Worm (Caenorhabditis elegans): ENCODE measurements around the gene idpb-2.
A peak's percentile ranks its signal among the peaks of the same experiment; 100 is the strongest.

The idpb-2 gene

DNA sequence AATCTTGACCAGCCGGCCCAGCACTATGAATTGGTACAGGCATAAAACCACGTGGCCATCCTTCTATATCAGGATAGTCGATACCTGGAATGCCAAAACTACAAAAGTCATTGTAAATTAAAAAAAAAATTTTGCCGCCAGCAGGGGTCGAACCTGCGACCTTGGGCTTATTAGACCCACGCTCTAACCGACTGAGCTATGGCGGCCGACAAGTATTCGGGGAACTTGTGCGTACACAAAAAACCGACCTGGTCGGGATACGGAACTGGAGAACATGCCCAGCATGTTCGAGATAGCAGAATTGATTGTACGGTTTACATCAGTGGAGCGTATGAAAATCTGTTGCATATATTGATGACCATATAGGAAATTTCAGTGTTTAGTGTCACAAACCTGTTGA is 12.1 kb downstream of the idpb-2 start (continued):
- TF ChIP-seq ceh-79 (tag; optimal IDR thresholded peaks at IDR 0.05): peak; percentile 19
- peak; percentile 26 for TF ChIP-seq ZK185.1 (tag; optimal IDR thresholded peaks at IDR 0.05; ENCODE audit: poor library complexity, severe bottlenecking)
- TF ChIP-seq ccch-3 (GFP tag; optimal IDR thresholded peaks at IDR 0.05): no peak
- TF ChIP-seq snpc-4 (GFP tag; optimal IDR thresholded peaks at IDR 0.05): peak; percentile 98
- TF ChIP-seq snpc-4 (tag; optimal IDR thresholded peaks at IDR 0.05): peak; percentile 99
- peak; percentile 15 for TF ChIP-seq die-1 (tag; optimal IDR thresholded peaks at IDR 0.05)
- peak; percentile 40 for TF ChIP-seq madf-10 (tag; optimal IDR thresholded peaks at IDR 0.05)
- no peak for TF ChIP-seq hlh-26 (GFP tag; conservative IDR thresholded peaks at IDR 0.05)
- TF ChIP-seq B0035.1 (tag; optimal IDR thresholded peaks at IDR 0.05): peak; percentile 41
- TF ChIP-seq egl-18 (GFP tag; IDR thresholded peaks at IDR 0.05): no peak
- no peak for TF ChIP-seq ztf-25 (GFP tag; IDR thresholded peaks at IDR 0.05)
- TF ChIP-seq lag-1 (GFP tag; IDR thresholded peaks at IDR 0.05): no peak
- peak; percentile 74 for TF ChIP-seq D2030.7 (GFP tag; IDR thresholded peaks at IDR 0.05)
- TF ChIP-seq hmg-20 (GFP tag; IDR thresholded peaks at IDR 0.05): peak; percentile 53; the same call in 1 of the 2 replicates

DNA sequence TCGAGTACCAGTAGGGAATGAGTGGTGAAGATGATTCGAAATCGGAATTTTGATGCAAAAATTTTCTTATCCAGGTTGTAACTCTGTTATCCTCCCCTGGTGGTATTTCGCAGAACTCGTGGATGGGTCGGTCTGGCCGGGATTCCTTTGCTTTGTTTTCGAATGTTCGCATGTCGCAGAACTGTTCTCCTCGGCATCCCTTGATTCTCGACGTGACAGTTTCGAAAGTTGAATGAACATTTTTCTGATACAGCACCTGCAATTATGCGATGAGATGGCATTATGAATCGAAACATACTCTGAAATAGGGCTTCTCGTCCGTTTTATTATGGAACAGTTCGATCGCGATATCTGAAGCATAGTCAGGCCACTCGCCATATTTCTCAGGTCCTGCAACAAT is 13.2 kb downstream of the idpb-2 start:
- TF ChIP-seq fkh-3 (tag; optimal IDR thresholded peaks at IDR 0.05) (no peak), efl-1 (GFP tag; optimal IDR thresholded peaks at IDR 0.05) (peak; percentile 9), snpc-4 (GFP tag; optimal IDR thresholded peaks at IDR 0.05) (no peak), snpc-4 (tag; optimal IDR thresholded peaks at IDR 0.05) (peak in 1 of 4 experiments; percentile 73), zfh-2 (GFP tag; conservative IDR thresholded peaks at IDR 0.05) (no peak), attf-3 (GFP tag; conservative IDR thresholded peaks at IDR 0.05) (no peak), lin-26 (GFP tag; IDR thresholded peaks at IDR 0.05) (0 out of 2 replicates have a peak, but pooled peaks have one; percentile 13), unc-62 (GFP tag; optimal IDR thresholded peaks at IDR 0.05) (no peak), lag-1 (GFP tag; IDR thresholded peaks at IDR 0.05) (no peak), madf-6 (GFP tag; IDR thresholded peaks at IDR 0.05) (peak; percentile 53), tlf-1 (GFP tag; optimal IDR thresholded peaks at IDR 0.05) (peak; percentile 10), pbrm-1 (GFP tag; IDR thresholded peaks at IDR 0.05) (peak; percentile 50; the same call in 1 of the 2 replicates), unc-130 (GFP tag; optimal IDR thresholded peaks at IDR 0.05) (peak; percentile 9), ceh-27 (GFP tag; optimal IDR thresholded peaks at IDR 0.05) (no peak), him-1 (tag; optimal IDR thresholded peaks at IDR 0.05) (peak; percentile 26), D2030.7 (GFP tag; IDR thresholded peaks at IDR 0.05) (peak; percentile 29; the same call in 1 of the 2 replicates), B0336.3 (GFP tag; IDR thresholded peaks at IDR 0.05) (peak; percentile 89), die-1 (tag; optimal IDR thresholded peaks at IDR 0.05) (peak; percentile 26), mcd-1 (GFP tag; IDR thresholded peaks at IDR 0.05) (peak; percentile 57), pha-4 (tag; optimal IDR thresholded peaks at IDR 0.05) (no peak), lsl-1 (GFP tag; optimal IDR thresholded peaks at IDR 0.05) (peak; percentile 34), nhr-120 (GFP tag; IDR thresholded peaks at IDR 0.05) (no peak), F33H1.4 (GFP tag; IDR thresholded peaks at IDR 0.05) (peak; percentile 12; the same call in 1 of the 2 replicates), Y79H2A.3 (GFP tag; conservative IDR thresholded peaks at IDR 0.05) (no peak), F57A8.1 (GFP tag; optimal IDR thresholded peaks at IDR 0.05) (no peak), attf-6 (GFP tag; IDR thresholded peaks at IDR 0.05) (0 out of 2 replicates have a peak, but pooled peaks have one; percentile 48), xnd-1 (tag; optimal IDR thresholded peaks at IDR 0.05) (no peak), F22D6.2 (tag; optimal IDR thresholded peaks at IDR 0.05) (no peak), madf-3 (GFP tag; IDR thresholded peaks at IDR 0.05) (0 out of 2 replicates have a peak, but pooled peaks have one; percentile 4), K12H6.12 (tag; optimal IDR thresholded peaks at IDR 0.05) (no peak), hrde-1 (tag; optimal IDR thresholded peaks at IDR 0.05; ENCODE audit: borderline replicate concordance) (peak; percentile 33), hlh-26 (GFP tag; conservative IDR thresholded peaks at IDR 0.05) (no peak), hsf-1 (GFP tag; IDR thresholded peaks at IDR 0.05) (peak; percentile 65; the same call in 1 of the 2 replicates), egrh-3 (GFP tag; IDR thresholded peaks at IDR 0.05) (no peak), lir-1 (GFP tag; conservative IDR thresholded peaks at IDR 0.05) (0 out of 2 replicates have a peak, but pooled peaks have one; percentile 8), Y53G8AR.9 (GFP tag; conservative IDR thresholded peaks at IDR 0.05) (no peak), ztf-25 (GFP tag; IDR thresholded peaks at IDR 0.05) (no peak), lin-54 (GFP tag; optimal IDR thresholded peaks at IDR 0.05) (peak; percentile 35), rcor-1 (GFP tag; IDR thresholded peaks at IDR 0.05) (peak; percentile 49; the same call in 1 of the 2 replicates)

All from whole organism, young adult.